Worm (Caenorhabditis elegans) whole organism, L2 larva: Measurements from ENCODE around the gene nst-1.

Experiments used
- R02D3.7 ChIP-seq: fragments of 150-350 bp; optimal IDR thresholded peaks from 2 replicates; lab custom pipeline; 2014; ENCODE audit warnings: missing biosample characterization, missing genetic modification characterization
- aly-2 ChIP-seq: fragments of 150-350 bp; optimal IDR thresholded peaks from 2 replicates; lab custom pipeline; 2014; ENCODE audit warnings: missing biosample characterization, missing genetic modification characterization
- ama-1 ChIP-seq: fragments of 150-350 bp; optimal IDR thresholded peaks from 2 replicates; lab custom pipeline; 2018; ENCODE audit warnings: inconsistent platforms
- dmd-4 ChIP-seq: sonication (generic microtip); optimal IDR thresholded peaks from 2 replicates; lab custom pipeline; 2017; ENCODE audit warnings: missing biosample characterization, missing genetic modification characterization
- lin-11 ChIP-seq: fragments of 150-350 bp; sonication (generic microtip); optimal IDR thresholded peaks from 2 replicates; lab custom pipeline; 2014; ENCODE audit warnings: missing biosample characterization, missing genetic modification characterization, inconsistent platforms, mixed read lengths
- lin-13 ChIP-seq: fragments of 150-350 bp; optimal IDR thresholded peaks from 2 replicates; lab custom pipeline; 2014; ENCODE audit warnings: missing biosample characterization, missing genetic modification reagents, missing genetic modification characterization
- lin-39 ChIP-seq: fragments of 150-350 bp; optimal IDR thresholded peaks from 2 replicates; lab custom pipeline; 2014; ENCODE audit warnings: missing biosample characterization, missing genetic modification reagents, missing genetic modification characterization
- nhr-11 ChIP-seq: fragments of 150-350 bp; optimal IDR thresholded peaks from 2 replicates; lab custom pipeline; 2014; ENCODE audit warnings: missing biosample characterization, missing genetic modification characterization
- nhr-12 ChIP-seq: fragments of 150-350 bp; optimal IDR thresholded peaks from 2 replicates; lab custom pipeline; 2014; ENCODE audit warnings: missing biosample characterization, missing genetic modification characterization
- nhr-77 ChIP-seq: fragments of 150-350 bp; optimal IDR thresholded peaks from 2 replicates; lab custom pipeline; 2014; ENCODE audit warnings: missing biosample characterization, missing genetic modification characterization

DNA sequence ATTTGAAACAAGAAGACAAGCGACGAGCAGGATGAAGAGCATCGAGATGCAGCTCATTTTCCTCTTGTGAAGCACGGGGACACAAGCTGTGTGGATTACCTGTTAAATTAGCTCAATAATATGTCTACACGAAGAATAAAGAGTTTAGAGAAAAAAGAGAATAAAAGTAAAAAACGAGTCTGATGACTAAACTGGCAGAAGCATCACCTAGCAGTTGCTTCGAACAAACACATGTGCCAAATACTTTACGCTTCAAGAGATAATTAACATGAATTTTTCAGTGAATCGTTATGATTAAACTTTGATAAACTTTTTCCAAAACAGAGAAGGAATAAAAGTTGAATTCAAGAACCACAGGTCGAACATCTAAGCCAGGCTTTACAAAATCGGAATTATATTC, 12.3 kb upstream of the nst-1 start, which contains the start of gene nlp-55:
- no peak for TF ChIP-seq lin-13
- no peak for TF ChIP-seq aly-2 (tag; lab: Kevin White, UChicago)
- TF ChIP-seq dmd-4 (tag; lab: Kevin White, UChicago): no peak
- no peak for TF ChIP-seq nhr-77
- no peak for TF ChIP-seq ama-1 (lab: Kevin White, UChicago)
- TF ChIP-seq nhr-11: no peak
- TF ChIP-seq nhr-12 (tag; lab: Kevin White, UChicago): no peak
- no peak for TF ChIP-seq R02D3.7
- no peak for TF ChIP-seq lin-39 (tag; lab: Kevin White, UChicago)
- TF ChIP-seq lin-11 (tag; lab: Kevin White, UChicago): no peak
